Fruit fly (Drosophila melanogaster) whole organism, prepupa: ENCODE results near the gene Rsph1.
"Not testable (repeated sequence)": the region's sequence is repeated elsewhere in the genome, so short reads cannot be mapped to it uniquely, and the experiment has no call there.

Experiments
- Blimp-1 ChIP-seq: fragments of 200-800 bp; sonication (Bioruptor generic); optimal IDR thresholded peaks from 3 replicates; lab custom pipeline; 2017; ENCODE audit warnings: missing biosample characterization, missing genetic modification characterization, mild to moderate bottlenecking, moderate library complexity, missing genetic modification reagents
- CG10631 ChIP-seq: fragments of 200-800 bp; sonication (Bioruptor generic); optimal IDR thresholded peaks from 2 replicates; lab custom pipeline; 2016; ENCODE audit warnings: missing biosample characterization, missing genetic modification characterization
- CG10669 ChIP-seq: fragments of 200-800 bp; sonication (Bioruptor generic); optimal IDR thresholded peaks from 3 replicates; lab custom pipeline; 2018; ENCODE audit warnings: missing biosample characterization, mild to moderate bottlenecking, missing genetic modification characterization, moderate library complexity
- CG11294 ChIP-seq: fragments of 200-800 bp; sonication (Bioruptor generic); IDR thresholded peaks from 2 replicates; pipeline ENCODE4 v1.3.6; 2022; ENCODE audit warnings: missing biosample characterization, missing genetic modification characterization
- CG11902 ChIP-seq: fragments of 200-800 bp; sonication (Bioruptor generic); optimal IDR thresholded peaks from 3 replicates; lab custom pipeline; 2016; ENCODE audit warnings: missing biosample characterization, missing genetic modification characterization
- CG15336 ChIP-seq: fragments of 200-800 bp; sonication (Bioruptor generic); IDR thresholded peaks from 2 replicates; pipeline ENCODE4 v1.3.6; 2022; ENCODE audit warnings: missing biosample characterization, missing genetic modification characterization
- CG1621 ChIP-seq: fragments of 200-800 bp; sonication (Bioruptor generic); optimal IDR thresholded peaks from 3 replicates; lab custom pipeline; 2018; ENCODE audit warnings: missing biosample characterization, mild to moderate bottlenecking, missing genetic modification characterization
- CG3032 ChIP-seq: fragments of 200-800 bp; optimal IDR thresholded peaks from 2 replicates; lab custom pipeline; 2019; ENCODE audit warnings: missing biosample characterization, mild to moderate bottlenecking, missing genetic modification characterization, moderate library complexity
- CG32006 ChIP-seq: fragments of 200-800 bp; sonication (Bioruptor generic); optimal IDR thresholded peaks from 3 replicates; lab custom pipeline; 2017; ENCODE audit warnings: missing biosample characterization, mild to moderate bottlenecking, missing genetic modification characterization
- CG6854 ChIP-seq: fragments of 200-800 bp; sonication (Bioruptor generic); optimal IDR thresholded peaks from 2 replicates; lab custom pipeline; 2017; ENCODE audit warnings: missing biosample characterization, mild to moderate bottlenecking, missing genetic modification characterization
- Eip75B ChIP-seq: fragments of 200-800 bp; sonication (Bioruptor generic); optimal IDR thresholded peaks from 3 replicates; lab custom pipeline; 2016; ENCODE audit warnings: missing biosample characterization, missing genetic modification characterization
- Eip78C ChIP-seq: fragments of 200-800 bp; sonication (Bioruptor generic); peaks from one replicate; lab custom pipeline; 2016; ENCODE audit warnings: missing biosample characterization, missing genetic modification characterization
- Ets21C ChIP-seq: fragments of 200-800 bp; sonication (Bioruptor generic); optimal IDR thresholded peaks from 3 replicates; lab custom pipeline; 2016; ENCODE audit warnings: missing biosample characterization, missing genetic modification characterization
- Ets96B ChIP-seq: fragments of 200-800 bp; optimal IDR thresholded peaks from 2 replicates; lab custom pipeline; 2019; ENCODE audit warnings: missing biosample characterization, mild to moderate bottlenecking, missing genetic modification characterization, moderate library complexity
- Gug ChIP-seq: fragments of 200-800 bp; sonication (Bioruptor generic); IDR thresholded peaks from 2 replicates; pipeline ENCODE4 v1.3.6; 2022; ENCODE audit warnings: missing biosample characterization, missing genetic modification characterization
- Hr38 ChIP-seq: sonication (Bioruptor generic); optimal IDR thresholded peaks from 2 replicates; lab custom pipeline; 2016; ENCODE audit warnings: missing biosample characterization, missing genetic modification characterization
- Hr4 ChIP-seq: fragments of 200-800 bp; sonication (Bioruptor generic); optimal IDR thresholded peaks from 3 replicates; lab custom pipeline; 2016; ENCODE audit warnings: missing biosample characterization, missing genetic modification characterization
- Met ChIP-seq: fragments of 200-800 bp; sonication (Bioruptor generic); optimal IDR thresholded peaks from 3 replicates; lab custom pipeline; 2016; ENCODE audit warnings: missing biosample characterization, missing genetic modification characterization
- OdsH ChIP-seq: fragments of 200-800 bp; sonication (Bioruptor generic); optimal IDR thresholded peaks from 3 replicates; lab custom pipeline; 2016; ENCODE audit warnings: missing biosample characterization, missing genetic modification characterization
- Sox102F ChIP-seq: fragments of 200-800 bp; sonication (Bioruptor generic); optimal IDR thresholded peaks from 2 replicates; lab custom pipeline; 2016; ENCODE audit warnings: missing biosample characterization, mild to moderate bottlenecking, missing genetic modification characterization
- Sox15 ChIP-seq: fragments of 200-800 bp; sonication (Bioruptor generic); optimal IDR thresholded peaks from 3 replicates; lab custom pipeline; 2016; ENCODE audit warnings: missing biosample characterization, missing genetic modification characterization
- achi ChIP-seq: fragments of 200-800 bp; sonication (Bioruptor generic); optimal IDR thresholded peaks from 3 replicates; lab custom pipeline; 2016; ENCODE audit warnings: missing biosample characterization, missing genetic modification characterization
- acj6 ChIP-seq: fragments of 200-800 bp; sonication (Bioruptor generic); optimal IDR thresholded peaks from 3 replicates; lab custom pipeline; 2016; ENCODE audit warnings: missing biosample characterization, missing genetic modification characterization
- cyc ChIP-seq: fragments of 200-800 bp; sonication (Bioruptor generic); optimal IDR thresholded peaks from 3 replicates; lab custom pipeline; 2016; ENCODE audit warnings: missing biosample characterization, missing genetic modification characterization
- dac ChIP-seq: fragments of 200-800 bp; sonication (Bioruptor generic); optimal IDR thresholded peaks from 2 replicates; lab custom pipeline; 2017; ENCODE audit warnings: missing biosample characterization, mild to moderate bottlenecking, missing genetic modification characterization
- dsx ChIP-seq: fragments of 200-800 bp; optimal IDR thresholded peaks from 3 replicates; lab custom pipeline; 2019; ENCODE audit warnings: missing biosample characterization, mild to moderate bottlenecking, missing genetic modification characterization, moderate library complexity; ENCODE audit not compliant: poor library complexity, severe bottlenecking
- esn ChIP-seq: fragments of 200-800 bp; sonication (Bioruptor generic); optimal IDR thresholded peaks from 2 replicates; lab custom pipeline; 2016; ENCODE audit warnings: missing biosample characterization, mild to moderate bottlenecking, missing genetic modification characterization, moderate library complexity
- fd85E ChIP-seq: fragments of 200-800 bp; sonication (Bioruptor generic); optimal IDR thresholded peaks from 3 replicates; lab custom pipeline; 2016; ENCODE audit warnings: missing biosample characterization, missing genetic modification characterization
- fkh ChIP-seq: fragments of 200-800 bp; sonication (Bioruptor generic); optimal IDR thresholded peaks from 3 replicates; lab custom pipeline; 2017; ENCODE audit warnings: missing biosample characterization, mild to moderate bottlenecking, missing genetic modification characterization, moderate library complexity
- lz ChIP-seq: fragments of 200-800 bp; sonication (Bioruptor generic); optimal IDR thresholded peaks from 3 replicates; lab custom pipeline; 2016; ENCODE audit warnings: missing biosample characterization, missing genetic modification characterization
- net ChIP-seq: fragments of 200-800 bp; sonication (Bioruptor generic); optimal IDR thresholded peaks from 3 replicates; lab custom pipeline; 2016; ENCODE audit warnings: missing biosample characterization, missing genetic modification characterization
- spab ChIP-seq: fragments of 200-800 bp; sonication (Bioruptor generic); optimal IDR thresholded peaks from 2 replicates; lab custom pipeline; 2017; ENCODE audit warnings: missing biosample characterization, mild to moderate bottlenecking, missing genetic modification characterization, missing genetic modification reagents
- svp ChIP-seq: fragments of 200-800 bp; sonication (Bioruptor generic); peaks from one replicate; lab custom pipeline; 2016; ENCODE audit warnings: missing biosample characterization, missing genetic modification characterization
- topi ChIP-seq: fragments of 200-800 bp; sonication (Bioruptor generic); optimal IDR thresholded peaks from 3 replicates; lab custom pipeline; 2016; ENCODE audit warnings: missing biosample characterization, missing genetic modification characterization
- vri ChIP-seq: fragments of 200-800 bp; sonication (Bioruptor generic); optimal IDR thresholded peaks from 3 replicates; lab custom pipeline; 2016; ENCODE audit warnings: missing biosample characterization, mild to moderate bottlenecking, missing genetic modification characterization

Gene Rsph1

dm6 chr2L:13206857-13207463, 23.7 kb downstream of the Rsph1 start:
- no peak for TF ChIP-seq dsx (GFP tag; lab: Kevin White, UChicago)
- TF ChIP-seq CG6854 (GFP tag; lab: Kevin White, UChicago): no peak
- no peak for TF ChIP-seq Hr38 (GFP tag; lab: Kevin White, UChicago)
- TF ChIP-seq Ets21C (GFP tag; lab: Kevin White, UChicago): no peak
- TF ChIP-seq topi (GFP tag; lab: Kevin White, UChicago): no peak
- TF ChIP-seq fd85E (GFP tag; lab: Kevin White, UChicago): no peak
- no peak for TF ChIP-seq CG3032 (tag; lab: Kevin White, UChicago)
- no peak for TF ChIP-seq Blimp-1 (GFP tag; lab: Kevin White, UChicago)
- TF ChIP-seq dac (GFP tag; lab: Kevin White, UChicago): no peak
- TF ChIP-seq CG32006 (GFP tag; lab: Kevin White, UChicago): no peak
- no peak for TF ChIP-seq Hr4 (GFP tag; lab: Kevin White, UChicago)
- TF ChIP-seq CG11902: no peak
- TF ChIP-seq acj6 (GFP tag; lab: Kevin White, UChicago): no peak
- TF ChIP-seq achi: no peak
- TF ChIP-seq Met (GFP tag; lab: Kevin White, UChicago): no peak
- TF ChIP-seq net (GFP tag; lab: Kevin White, UChicago): no peak
- TF ChIP-seq Sox15 (GFP tag; lab: Kevin White, UChicago): no peak
- TF ChIP-seq Gug (GFP tag; lab: Robert Waterston, UW): no peak
- no peak for TF ChIP-seq CG11294

- TF ChIP-seq fd85E (GFP tag; lab: Kevin White, UChicago); OdsH (GFP tag; lab: Kevin White, UChicago); Ets96B (tag; lab: Kevin White, UChicago): not testable (repeated sequence)
Observed at dm6 chr2L:13211764-13212265, 28.6 kb downstream of the Rsph1 start, which contains the start of gene CG15482. Gene CG15482, minus strand, starts transcription at chr2L:13211814.

- TF ChIP-seq esn (GFP tag; lab: Kevin White, UChicago): no peak
- no peak for TF ChIP-seq Eip75B (GFP tag; lab: Kevin White, UChicago)
- no peak for TF ChIP-seq fd85E (GFP tag; lab: Kevin White, UChicago)
- TF ChIP-seq Met (GFP tag; lab: Kevin White, UChicago): no peak
- TF ChIP-seq svp (GFP tag; lab: Kevin White, UChicago): no peak
- no peak for TF ChIP-seq cyc
- no peak for TF ChIP-seq dac (GFP tag; lab: Kevin White, UChicago)
- TF ChIP-seq Blimp-1 (GFP tag; lab: Kevin White, UChicago): no peak
- no peak for TF ChIP-seq net (GFP tag; lab: Kevin White, UChicago)
- TF ChIP-seq CG10669 (GFP tag; lab: Kevin White, UChicago): no peak
- TF ChIP-seq acj6 (GFP tag; lab: Kevin White, UChicago): no peak
- no peak for TF ChIP-seq fkh
- TF ChIP-seq CG10631: no peak
- no peak for TF ChIP-seq vri
- no peak for TF ChIP-seq Ets96B (tag; lab: Kevin White, UChicago)
- TF ChIP-seq Sox102F (GFP tag; lab: Kevin White, UChicago): no peak
- no peak for TF ChIP-seq Hr38 (GFP tag; lab: Kevin White, UChicago)
- no peak for TF ChIP-seq CG1621 (tag; lab: Kevin White, UChicago)
- no peak for TF ChIP-seq achi
- no peak for TF ChIP-seq spab (GFP tag; lab: Kevin White, UChicago)
Observed at dm6 chr2L:13215010-13215409, 31.8 kb downstream of the Rsph1 start, which contains the start of gene kek4. Gene kek4, minus strand, starts transcription at chr2L:13215350.

dm6 chr2L:13215640-13216129, 32.4 kb downstream of the Rsph1 start:
- TF ChIP-seq CG3032 (tag; lab: Kevin White, UChicago) (peak; percentile 9), CG15336 (GFP tag; lab: Robert Waterston, UW) (peak; percentile 29; the same call in 1 of the 2 replicates), fkh (peak; percentile 34), lz (peak; percentile 11), cyc (peak; percentile 49), Eip78C (GFP tag; lab: Kevin White, UChicago) (peak; percentile 78), topi (GFP tag; lab: Kevin White, UChicago) (peak; percentile 45), esn (GFP tag; lab: Kevin White, UChicago) (peak; percentile 58), svp (GFP tag; lab: Kevin White, UChicago) (peak; percentile 92)
